Fruit fly (Drosophila melanogaster): Measurements from ENCODE around the gene Gr93c.

dm6 chr3R:21893929-21894328 is 48.9 kb upstream of the Gr93c start:
- TF ChIP-seq CTCF (optimal IDR thresholded peaks at IDR 0.05) = no peak
- TF ChIP-seq CG8478 (optimal IDR thresholded peaks at IDR 0.05) = no peak
